Worm (Caenorhabditis elegans) whole organism, L2 larva: ENCODE measurements around the gene C06C6.7.

Experiments used
- ama-1 ChIP-seq: fragments of 150-350 bp; optimal IDR thresholded peaks from 2 replicates; lab custom pipeline; 2018; ENCODE audit warnings: inconsistent platforms
- lin-11 ChIP-seq: fragments of 150-350 bp; sonication (generic microtip); optimal IDR thresholded peaks from 2 replicates; lab custom pipeline; 2014; ENCODE audit warnings: missing biosample characterization, missing genetic modification characterization, inconsistent platforms, mixed read lengths
- mdl-1 ChIP-seq, 2 experiments: fragments of 150-350 bp in 1 of 2; sonication (generic microtip) in 1 of 2; optimal IDR thresholded peaks; 2 replicates each; lab custom pipeline; 2017; ENCODE audit warnings: missing biosample characterization in 2 of 2, missing genetic modification characterization in 2 of 2
- nhr-11 ChIP-seq: fragments of 150-350 bp; optimal IDR thresholded peaks from 2 replicates; lab custom pipeline; 2014; ENCODE audit warnings: missing biosample characterization, missing genetic modification characterization
- nhr-12 ChIP-seq: fragments of 150-350 bp; optimal IDR thresholded peaks from 2 replicates; lab custom pipeline; 2014; ENCODE audit warnings: missing biosample characterization, missing genetic modification characterization
- skn-1 ChIP-seq: sonication (generic microtip); optimal IDR thresholded peaks from 2 replicates; lab custom pipeline; 2017; ENCODE audit warnings: missing biosample characterization, missing genetic modification characterization

ce11 chrV:15996655-15997186 lies 4.8 kb downstream of the C06C6.7 start, which contains the start of the genes C06C6.9 and C06C6.8:
- no peak for TF ChIP-seq ama-1
- TF ChIP-seq nhr-12 (tag; lab: Kevin White, UChicago), result no peak
- no peak for TF ChIP-seq nhr-11 (tag; lab: Kevin White, UChicago)
- TF ChIP-seq mdl-1 (tag; optimal IDR thresholded peaks at IDR 0.05; lab: Kevin White, UChicago), result no peak
- TF ChIP-seq skn-1 (tag; lab: Kevin White, UChicago), result no peak
- TF ChIP-seq lin-11, result no peak
